Worm (Caenorhabditis elegans): ENCODE results near the gene nlp-67.

nlp-67 gene

ce11 chrX:16159359-16159758, 24.8 kb upstream of the nlp-67 start:
- TF ChIP-seq elt-2 (tag; optimal IDR thresholded peaks at IDR 0.05) (peak; percentile 32), R02D3.7 (tag; optimal IDR thresholded peaks at IDR 0.05) (no peak), lin-15B (tag; optimal IDR thresholded peaks at IDR 0.05) (no peak), zag-1 (tag; optimal IDR thresholded peaks at IDR 0.05) (no peak), tbx-2 (tag; optimal IDR thresholded peaks at IDR 0.05) (no peak), skn-1 (tag; optimal IDR thresholded peaks at IDR 0.05) (peak; percentile 13)

- TF ChIP-seq daf-12 (tag; optimal IDR thresholded peaks at IDR 0.05): no peak
- TF ChIP-seq nhr-12 (tag; optimal IDR thresholded peaks at IDR 0.05): no peak
- no peak for TF ChIP-seq nhr-67 (tag; optimal IDR thresholded peaks at IDR 0.05)
- TF ChIP-seq mdl-1 (tag; optimal IDR thresholded peaks at IDR 0.05): peak; percentile 23
- TF ChIP-seq egl-5 (tag; optimal IDR thresholded peaks at IDR 0.05): no peak
- TF ChIP-seq hmg-11 (tag; optimal IDR thresholded peaks at IDR 0.05): no peak
These were observed 23.2 kb upstream of the nlp-67 start for ce11 chrX:16160924-16161323.

ce11 chrX:16163402-16163801, 20.8 kb upstream of the nlp-67 start, which contains the start of gene F09C8.1:
Gene F09C8.1 (minus strand): TSS chrX:16163524.
- TF ChIP-seq skn-1 (tag; optimal IDR thresholded peaks at IDR 0.05) (no peak), pqm-1 (tag; optimal IDR thresholded peaks at IDR 0.05) (peak; percentile 64), jun-1 (tag; optimal IDR thresholded peaks at IDR 0.05) (peak; percentile 64), fos-1 (tag; optimal IDR thresholded peaks at IDR 0.05) (no peak), ZK546.5 (tag; optimal IDR thresholded peaks at IDR 0.05) (no peak), elt-2 (tag; optimal IDR thresholded peaks at IDR 0.05) (peak; percentile 84), tbx-2 (tag; optimal IDR thresholded peaks at IDR 0.05) (no peak), pha-4 (tag; optimal IDR thresholded peaks at IDR 0.05) (peak; percentile 16)

ce11 chrX:16166484-16166883, 17.7 kb upstream of the nlp-67 start:
- TF ChIP-seq elt-1 (tag; optimal IDR thresholded peaks at IDR 0.05) (no peak), mdl-1 (tag; optimal IDR thresholded peaks at IDR 0.05) (no peak), pha-4 (tag; optimal IDR thresholded peaks at IDR 0.05) (peak; percentile 39), pqm-1 (tag; optimal IDR thresholded peaks at IDR 0.05) (peak; percentile 68), ama-1 (optimal IDR thresholded peaks at IDR 0.05) (no peak), elt-2 (tag; optimal IDR thresholded peaks at IDR 0.05) (peak; percentile 73), nhr-25 (tag; optimal IDR thresholded peaks at IDR 0.05) (no peak)

- TF ChIP-seq skn-1 (tag; optimal IDR thresholded peaks at IDR 0.05): no peak
- TF ChIP-seq zag-1 (tag; optimal IDR thresholded peaks at IDR 0.05): no peak
- no peak for TF ChIP-seq nhr-28 (tag; optimal IDR thresholded peaks at IDR 0.05)
- TF ChIP-seq sea-2 (GFP tag; optimal IDR thresholded peaks at IDR 0.05): no peak
- no peak for TF ChIP-seq nhr-237 (tag; optimal IDR thresholded peaks at IDR 0.05)
- no peak for TF ChIP-seq lin-39 (tag; optimal IDR thresholded peaks at IDR 0.05)
These were observed 17.2 kb upstream of the nlp-67 start for ce11 chrX:16166994-16167393.

ce11 chrX:16172863-16173262, 11.3 kb upstream of the nlp-67 start:
- TF ChIP-seq tbx-2 (tag; optimal IDR thresholded peaks at IDR 0.05) (no peak), nhr-43 (tag; optimal IDR thresholded peaks at IDR 0.05; ENCODE audit: poor library complexity, severe bottlenecking) (no peak), pqm-1 (tag; optimal IDR thresholded peaks at IDR 0.05) (no peak), ztf-11 (tag; optimal IDR thresholded peaks at IDR 0.05) (no peak), ama-1 (optimal IDR thresholded peaks at IDR 0.05) (no peak), snpc-4 (tag; optimal IDR thresholded peaks at IDR 0.05) (no peak), elt-2 (tag; optimal IDR thresholded peaks at IDR 0.05) (no peak), unc-39 (tag; optimal IDR thresholded peaks at IDR 0.05) (no peak), nhr-237 (tag; optimal IDR thresholded peaks at IDR 0.05) (no peak), mdl-1 (tag; optimal IDR thresholded peaks at IDR 0.05) (no peak), hmg-11 (tag; optimal IDR thresholded peaks at IDR 0.05) (no peak)

- peak; percentile 21 for TF ChIP-seq ceh-28 (tag; optimal IDR thresholded peaks at IDR 0.05)
- TF ChIP-seq ceh-16 (tag; optimal IDR thresholded peaks at IDR 0.05): no peak
- TF ChIP-seq nhr-28 (tag; optimal IDR thresholded peaks at IDR 0.05): no peak
- TF ChIP-seq fkh-10 (GFP tag; optimal IDR thresholded peaks at IDR 0.05): no peak
These were observed 5.2 kb downstream of the nlp-67 start, which contains the start of gene slc-25A21 for ce11 chrX:16189227-16189906. Gene slc-25A21 (plus strand): TSS chrX:16189856.
